Worm (Caenorhabditis elegans): ENCODE measurements around the gene tut-1.

DNA sequence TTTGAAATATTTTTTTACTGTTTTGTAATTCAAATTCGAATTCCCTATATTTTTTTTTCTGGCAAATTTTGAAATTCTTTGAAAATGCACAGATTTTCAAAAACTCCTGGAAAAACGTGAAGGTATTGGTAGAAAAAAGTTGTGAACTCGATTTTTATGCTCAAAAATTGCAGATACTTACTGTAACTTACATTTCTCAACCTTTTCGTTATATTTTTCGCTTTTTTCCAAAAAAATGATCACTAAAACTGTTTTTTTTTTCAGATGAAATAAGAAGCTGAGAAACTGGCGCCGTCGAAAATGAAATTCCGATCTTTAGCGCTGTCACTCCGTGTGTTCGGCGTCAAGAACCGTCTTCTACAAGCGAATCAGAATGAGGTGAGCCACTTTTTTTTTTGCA, 45.4 kb downstream of the tut-1 start, which contains the start of gene T05C7.8:
- TF ChIP-seq unc-62 (GFP tag; optimal IDR thresholded peaks at IDR 0.05) (no peak), lsy-2 (tag; optimal IDR thresholded peaks at IDR 0.05) (no peak), nhr-11 (tag; optimal IDR thresholded peaks at IDR 0.05) (no peak), nhr-25 (tag; optimal IDR thresholded peaks at IDR 0.05) (no peak), mab-5 (tag; optimal IDR thresholded peaks at IDR 0.05) (no peak), C34F6.9 (tag; optimal IDR thresholded peaks at IDR 0.05) (no peak), ztf-11 (tag; optimal IDR thresholded peaks at IDR 0.05) (no peak), aly-2 (tag; optimal IDR thresholded peaks at IDR 0.05) (no peak), nhr-237 (tag; optimal IDR thresholded peaks at IDR 0.05) (no peak), zag-1 (tag; optimal IDR thresholded peaks at IDR 0.05) (no peak), skn-1 (tag; optimal IDR thresholded peaks at IDR 0.05) (no peak), nhr-12 (tag; optimal IDR thresholded peaks at IDR 0.05) (no peak), fos-1 (tag; optimal IDR thresholded peaks at IDR 0.05) (no peak), egl-27 (tag; optimal IDR thresholded peaks at IDR 0.05) (no peak)

All from whole organism, L2 larva.